Fruit fly (Drosophila melanogaster) whole organism, embryonic: Measurements from ENCODE around the gene Or19a.

Experiments used
- Antp ChIP-seq: fragments of 200-800 bp; sonication (Bioruptor generic); optimal IDR thresholded peaks from 3 replicates; lab custom pipeline; 2016; ENCODE audit warnings: missing biosample characterization, missing genetic modification characterization
- CG10147 ChIP-seq: fragments of 200-800 bp; sonication (Bioruptor generic); optimal IDR thresholded peaks from 2 replicates; lab custom pipeline; 2019; ENCODE audit warnings: missing biosample characterization, mild to moderate bottlenecking, missing genetic modification characterization, moderate library complexity
- CG10267 ChIP-seq: fragments of 200-800 bp; sonication (Bioruptor generic); optimal IDR thresholded peaks from 2 replicates; lab custom pipeline; 2018; ENCODE audit warnings: missing biosample characterization, mild to moderate bottlenecking, missing genetic modification characterization, moderate library complexity
- CG10654 ChIP-seq: fragments of 200-800 bp; sonication (Bioruptor generic); optimal IDR thresholded peaks from 2 replicates; lab custom pipeline; 2016; ENCODE audit warnings: missing biosample characterization, missing genetic modification characterization
- CG14710 ChIP-seq: fragments of 200-800 bp; sonication (Bioruptor generic); optimal IDR thresholded peaks from 3 replicates; lab custom pipeline; 2019; ENCODE audit warnings: missing biosample characterization, mild to moderate bottlenecking, missing genetic modification characterization, moderate library complexity
- CG14860 ChIP-seq: fragments of 200-800 bp; sonication (Bioruptor generic); IDR thresholded peaks from 3 replicates; pipeline ENCODE4 v1.3.6; 2022; ENCODE audit warnings: missing biosample characterization, missing genetic modification characterization; ENCODE audit not compliant: partially characterized antibody
- CG15479 ChIP-seq: fragments of 200-800 bp; sonication (Bioruptor generic); optimal IDR thresholded peaks from 3 replicates; lab custom pipeline; 2019; ENCODE audit warnings: missing biosample characterization, mild to moderate bottlenecking, missing genetic modification characterization, moderate library complexity
- CG2120 ChIP-seq: fragments of 200-800 bp; sonication (Bioruptor generic); optimal IDR thresholded peaks from 3 replicates; lab custom pipeline; 2016; ENCODE audit warnings: missing biosample characterization, missing genetic modification characterization
- CG30020 ChIP-seq: fragments of 200-800 bp; optimal IDR thresholded peaks from 2 replicates; lab custom pipeline; 2019; ENCODE audit warnings: missing biosample characterization, mild to moderate bottlenecking, missing genetic modification characterization, moderate library complexity
- CG33213 ChIP-seq: fragments of 200-800 bp; sonication (Bioruptor generic); optimal IDR thresholded peaks from 3 replicates; lab custom pipeline; 2016; ENCODE audit warnings: missing biosample characterization, missing genetic modification characterization
- CG3838 ChIP-seq: fragments of 200-800 bp; sonication (Bioruptor generic); optimal IDR thresholded peaks from 3 replicates; lab custom pipeline; 2016; ENCODE audit warnings: missing biosample characterization, missing genetic modification characterization
- CG6272 ChIP-seq: fragments of 200-800 bp; sonication (Bioruptor generic); IDR thresholded peaks from 2 replicates; pipeline ENCODE4 v1.3.6; 2022; ENCODE audit warnings: missing biosample characterization, missing genetic modification characterization
- CG6791 ChIP-seq: fragments of 200-800 bp; sonication (Bioruptor generic); IDR thresholded peaks from 3 replicates; pipeline ENCODE4 v1.3.6; 2022; ENCODE audit warnings: missing biosample characterization, missing genetic modification characterization; ENCODE audit not compliant: partially characterized antibody
- CG8478 ChIP-seq: fragments of >200 bp; optimal IDR thresholded peaks from 2 replicates; lab custom pipeline; 2018
- CG9817 ChIP-seq: fragments of 200-800 bp; sonication (Bioruptor generic); optimal IDR thresholded peaks from 2 replicates; lab custom pipeline; 2018; ENCODE audit warnings: missing biosample characterization, mild to moderate bottlenecking, missing genetic modification characterization, moderate library complexity
- Dp ChIP-seq: fragments of 200-800 bp; sonication (Bioruptor generic); optimal IDR thresholded peaks from 2 replicates; lab custom pipeline; 2018; ENCODE audit warnings: missing biosample characterization, mild to moderate bottlenecking, missing genetic modification characterization, moderate library complexity
- Drgx ChIP-seq: fragments of 200-800 bp; sonication (Bioruptor generic); IDR thresholded peaks from 2 replicates; pipeline ENCODE4 v1.3.6; 2022; ENCODE audit warnings: missing biosample characterization, missing genetic modification characterization
- ERR ChIP-seq: fragments of 200-800 bp; sonication (Bioruptor generic); optimal IDR thresholded peaks from 2 replicates; lab custom pipeline; 2016; ENCODE audit warnings: missing biosample characterization, missing genetic modification characterization
- Ets97D ChIP-seq: fragments of 200-800 bp; sonication (Bioruptor generic); optimal IDR thresholded peaks from 3 replicates; lab custom pipeline; 2016; ENCODE audit warnings: missing biosample characterization, missing genetic modification characterization
- HmgD ChIP-seq: fragments of 200-800 bp; sonication (Bioruptor generic); optimal IDR thresholded peaks from 3 replicates; lab custom pipeline; 2016; ENCODE audit warnings: missing biosample characterization, missing genetic modification characterization
- Hsf ChIP-seq: fragments of 200-800 bp; sonication (Bioruptor generic); optimal IDR thresholded peaks from 3 replicates; lab custom pipeline; 2016; ENCODE audit warnings: missing biosample characterization, missing genetic modification characterization
- Lpt ChIP-seq: fragments of >200 bp; optimal IDR thresholded peaks from 2 replicates; lab custom pipeline; 2018; ENCODE audit warnings: missing biosample characterization, missing genetic modification characterization
- Oli ChIP-seq: fragments of 200-800 bp; sonication (Bioruptor generic); optimal IDR thresholded peaks from 2 replicates; lab custom pipeline; 2018; ENCODE audit warnings: missing biosample characterization, mild to moderate bottlenecking, missing genetic modification characterization, moderate library complexity
- PHDP ChIP-seq: fragments of 200-800 bp; sonication (Bioruptor generic); optimal IDR thresholded peaks from 3 replicates; lab custom pipeline; 2018; ENCODE audit warnings: missing biosample characterization, mild to moderate bottlenecking, missing genetic modification characterization, moderate library complexity
- Rfx ChIP-seq: fragments of 200-800 bp; sonication (Bioruptor generic); IDR thresholded peaks from 2 replicates; pipeline ENCODE4 v1.3.6; 2022; ENCODE audit warnings: missing biosample characterization, missing genetic modification characterization
- Sry-δ ChIP-seq: fragments of 200-800 bp; sonication (Bioruptor generic); optimal IDR thresholded peaks from 2 replicates; lab custom pipeline; 2016; ENCODE audit warnings: missing biosample characterization, missing genetic modification characterization
- Tbp ChIP-seq: fragments of >200 bp; optimal IDR thresholded peaks from 2 replicates; lab custom pipeline; 2018; ENCODE audit warnings: missing biosample characterization, missing genetic modification characterization
- ab ChIP-seq: fragments of 200-800 bp; sonication (Bioruptor generic); optimal IDR thresholded peaks from 2 replicates; lab custom pipeline; 2016; ENCODE audit warnings: missing biosample characterization, missing genetic modification characterization
- bowl ChIP-seq: fragments of 200-800 bp; sonication (Bioruptor generic); IDR thresholded peaks from 2 replicates; pipeline ENCODE4 v1.3.6; 2022; ENCODE audit warnings: missing biosample characterization, missing genetic modification characterization
- bsh ChIP-seq, 2 experiments: fragments of 200-800 bp; sonication (Bioruptor generic); optimal IDR thresholded peaks; 2 replicates each; lab custom pipeline; 2017 to 2018; ENCODE audit warnings: mild to moderate bottlenecking in 2 of 2, missing biosample characterization in 2 of 2, missing genetic modification characterization in 2 of 2, moderate library complexity in 1 of 2
- chinmo ChIP-seq: fragments of 200-800 bp; sonication (Bioruptor generic); IDR thresholded peaks from 4 replicates; pipeline ENCODE4 v1.3.6; 2022; ENCODE audit warnings: missing biosample characterization, missing genetic modification characterization; ENCODE audit not compliant: partially characterized antibody
- chn ChIP-seq: fragments of 200-800 bp; sonication (Bioruptor generic); optimal IDR thresholded peaks from 2 replicates; lab custom pipeline; 2016; ENCODE audit warnings: missing biosample characterization, missing genetic modification characterization
- dati ChIP-seq: fragments of 200-800 bp; sonication (Bioruptor generic); IDR thresholded peaks from 2 replicates; pipeline ENCODE4 v1.3.6; 2022; ENCODE audit warnings: missing biosample characterization, missing genetic modification characterization
- eyg ChIP-seq: fragments of 200-800 bp; sonication (Bioruptor generic); optimal IDR thresholded peaks from 3 replicates; lab custom pipeline; 2016; ENCODE audit warnings: missing biosample characterization, missing genetic modification characterization
- fd96Cb ChIP-seq: fragments of 200-800 bp; sonication (Bioruptor generic); optimal IDR thresholded peaks from 2 replicates; lab custom pipeline; 2018; ENCODE audit warnings: missing biosample characterization, mild to moderate bottlenecking, missing genetic modification characterization, moderate library complexity
- gem ChIP-seq: fragments of 200-800 bp; sonication (Bioruptor generic); optimal IDR thresholded peaks from 2 replicates; lab custom pipeline; 2019; ENCODE audit warnings: missing biosample characterization, mild to moderate bottlenecking, missing genetic modification characterization, moderate library complexity
- gfzf ChIP-seq: fragments of 200-800 bp; sonication (Bioruptor generic); optimal IDR thresholded peaks from 2 replicates; lab custom pipeline; 2016; ENCODE audit warnings: missing biosample characterization, mild to moderate bottlenecking, missing genetic modification characterization, moderate library complexity
- gsb-n ChIP-seq: fragments of 200-800 bp; sonication (Bioruptor generic); optimal IDR thresholded peaks from 3 replicates; lab custom pipeline; 2018; ENCODE audit warnings: missing biosample characterization, mild to moderate bottlenecking, missing genetic modification characterization
- h ChIP-seq: fragments of >200 bp; optimal IDR thresholded peaks from 2 replicates; lab custom pipeline; 2017
- inv ChIP-seq: fragments of 200-800 bp; sonication (Bioruptor generic); IDR thresholded peaks from 2 replicates; pipeline ENCODE4 v1.3.6; 2022; ENCODE audit warnings: missing biosample characterization, missing genetic modification characterization; ENCODE audit not compliant: partially characterized antibody
- nerfin-2 ChIP-seq: fragments of 200-800 bp; sonication (Bioruptor generic); IDR thresholded peaks from 2 replicates; pipeline ENCODE4 v1.3.6; 2022; ENCODE audit warnings: missing biosample characterization, missing genetic modification characterization; ENCODE audit not compliant: partially characterized antibody
- org-1 ChIP-seq: fragments of 200-800 bp; sonication (Bioruptor generic); optimal IDR thresholded peaks from 2 replicates; lab custom pipeline; 2017; ENCODE audit warnings: missing biosample characterization, missing genetic modification characterization
- otp ChIP-seq: fragments of 200-800 bp; sonication (Bioruptor generic); IDR thresholded peaks from 3 replicates; pipeline ENCODE4, ENCODE4 v1.3.6; 2022; ENCODE audit warnings: missing biosample characterization, missing genetic modification characterization
- pnt ChIP-seq: fragments of 200-800 bp; sonication (Bioruptor generic); optimal IDR thresholded peaks from 3 replicates; lab custom pipeline; 2016; ENCODE audit warnings: missing biosample characterization, missing genetic modification characterization
- ranshi ChIP-seq: fragments of 200-800 bp; sonication (Bioruptor generic); IDR thresholded peaks from 2 replicates; pipeline ENCODE4 v1.3.6; 2022; ENCODE audit warnings: missing biosample characterization, missing genetic modification characterization
- row ChIP-seq: fragments of 200-800 bp; sonication (Bioruptor generic); IDR thresholded peaks from 3 replicates; pipeline ENCODE4 v1.3.6; 2022; ENCODE audit warnings: missing biosample characterization, missing genetic modification characterization
- slbo ChIP-seq: fragments of 200-800 bp; sonication (Bioruptor generic); IDR thresholded peaks from 2 replicates; pipeline ENCODE4 v1.3.6; 2022; ENCODE audit warnings: missing biosample characterization, missing genetic modification characterization
- slou ChIP-seq: fragments of 200-800 bp; sonication (Bioruptor generic); optimal IDR thresholded peaks from 3 replicates; lab custom pipeline; 2016; ENCODE audit warnings: missing biosample characterization, missing genetic modification characterization
- sna ChIP-seq: fragments of 200-800 bp; sonication (Bioruptor generic); IDR thresholded peaks from 2 replicates; pipeline ENCODE4 v1.3.6; 2022; ENCODE audit warnings: missing biosample characterization, missing genetic modification characterization; ENCODE audit not compliant: partially characterized antibody
- tna ChIP-seq: fragments of 200-800 bp; sonication (Bioruptor generic); IDR thresholded peaks from 2 replicates; pipeline ENCODE4 v1.3.6; 2022; ENCODE audit warnings: missing biosample characterization, missing genetic modification characterization; ENCODE audit not compliant: partially characterized antibody
- unc-4 ChIP-seq: fragments of 200-800 bp; sonication (Bioruptor generic); IDR thresholded peaks from 2 replicates; pipeline ENCODE4 v1.3.6; 2022; ENCODE audit warnings: missing biosample characterization, missing genetic modification characterization; ENCODE audit not compliant: partially characterized antibody

Or19a gene

DNA sequence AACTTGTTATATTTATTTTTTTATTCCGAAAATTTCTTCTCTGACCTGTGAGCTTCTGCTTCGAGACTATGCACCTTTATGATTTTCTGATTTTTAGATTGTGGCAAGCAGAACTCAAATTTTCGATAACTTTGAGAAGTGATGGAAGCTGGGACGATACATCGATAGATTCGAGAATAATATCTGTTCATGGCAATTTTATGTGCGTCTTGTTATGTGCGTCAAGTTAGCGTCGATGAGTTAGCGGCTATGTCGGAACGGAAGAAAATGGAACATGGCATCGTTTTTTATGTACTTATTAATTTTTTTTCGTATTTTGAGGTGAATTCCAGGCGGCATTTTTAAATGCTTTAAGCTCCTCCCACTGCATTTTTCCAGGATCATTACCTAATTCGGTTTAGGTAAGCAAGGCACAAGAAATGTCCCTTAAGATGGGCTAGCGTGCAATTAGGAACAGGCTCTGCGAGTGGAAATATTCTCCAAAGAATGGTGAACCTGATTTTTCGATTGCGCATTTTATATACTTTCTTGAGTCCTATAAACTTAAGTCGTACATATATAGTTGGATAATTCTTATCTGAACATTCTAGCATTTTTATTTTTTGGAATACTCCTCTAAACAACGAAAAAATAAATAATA lies 22.9 kb upstream of the Or19a start, which contains the start of gene Phf7 (continued):
- TF ChIP-seq CG33213 (GFP tag; lab: Kevin White, UChicago) (peak; percentile 52), gfzf (GFP tag; lab: Kevin White, UChicago) (peak; percentile 36), CG10147 (GFP tag; lab: Kevin White, UChicago) (no peak), CG9817 (tag; lab: Kevin White, UChicago) (no peak), gem (tag; lab: Kevin White, UChicago) (no peak), bsh (GFP tag; optimal IDR thresholded peaks at IDR 0.05; lab: Kevin White, UChicago) (no peak), tna (GFP tag; lab: Robert Waterston, UW) (peak; percentile 48; the same call in 1 of the 2 replicates), Lpt (GFP tag; lab: Kevin White, UChicago) (no peak), Hsf (no peak), nerfin-2 (GFP tag; lab: Robert Waterston, UW) (peak; percentile 39; the same call in 1 of the 2 replicates), ranshi (no peak), PHDP (tag; lab: Kevin White, UChicago) (no peak), CG15479 (GFP tag; lab: Kevin White, UChicago) (no peak), inv (peak; percentile 78), CG8478 (lab: Kevin White, UChicago) (no peak), Tbp (no peak), sna (GFP tag; lab: Robert Waterston, UW) (peak; percentile 58), chinmo (GFP tag; lab: Robert Waterston, UW) (no peak), CG10267 (peak; percentile 29), CG14860 (GFP tag; lab: Robert Waterston, UW) (peak; percentile 56; the same call in 2 of the 3 replicates), Rfx (peak; percentile 15; the same call in 1 of the 2 replicates), slou (GFP tag; lab: Kevin White, UChicago) (no peak), Sry-δ (GFP tag; lab: Kevin White, UChicago) (peak; percentile 94), CG10654 (GFP tag; lab: Kevin White, UChicago) (no peak), chn (GFP tag; lab: Kevin White, UChicago) (no peak), eyg (GFP tag; lab: Kevin White, UChicago) (no peak), org-1 (GFP tag; lab: Kevin White, UChicago) (no peak), Ets97D (GFP tag; lab: Kevin White, UChicago) (peak; percentile 77), HmgD (GFP tag; lab: Kevin White, UChicago) (peak; percentile 34), otp (GFP tag; lab: Robert Waterston, UW) (no peak), gsb-n (no peak), fd96Cb (tag; lab: Kevin White, UChicago) (no peak), pnt (GFP tag; lab: Kevin White, UChicago) (no peak), ab (no peak), dati (GFP tag; lab: Robert Waterston, UW) (no peak), Drgx (GFP tag; lab: Robert Waterston, UW) (no peak), unc-4 (GFP tag; lab: Robert Waterston, UW) (peak; percentile 72), CG3838 (GFP tag; lab: Kevin White, UChicago) (no peak), bowl (GFP tag; lab: Robert Waterston, UW) (no peak), Dp (GFP tag; lab: Kevin White, UChicago) (peak; percentile 64), CG2120 (peak; percentile 8), h (lab: Kevin White, UChicago) (no peak), CG6791 (GFP tag; lab: Robert Waterston, UW) (peak; percentile 82), ERR (GFP tag; lab: Kevin White, UChicago) (no peak), CG30020 (peak; percentile 98), CG6272 (GFP tag; lab: Robert Waterston, UW) (no peak), Antp (no peak), CG14710 (tag; lab: Kevin White, UChicago) (peak; percentile 38), row (GFP tag; lab: Robert Waterston, UW) (peak; percentile 67), slbo (peak; percentile 11; the same call in 1 of the 2 replicates), Oli (tag; lab: Kevin White, UChicago) (no peak)
